Fruit fly (Drosophila melanogaster): Measurements from ENCODE around the gene Cyp9f3.

The Cyp9f3 gene

DNA sequence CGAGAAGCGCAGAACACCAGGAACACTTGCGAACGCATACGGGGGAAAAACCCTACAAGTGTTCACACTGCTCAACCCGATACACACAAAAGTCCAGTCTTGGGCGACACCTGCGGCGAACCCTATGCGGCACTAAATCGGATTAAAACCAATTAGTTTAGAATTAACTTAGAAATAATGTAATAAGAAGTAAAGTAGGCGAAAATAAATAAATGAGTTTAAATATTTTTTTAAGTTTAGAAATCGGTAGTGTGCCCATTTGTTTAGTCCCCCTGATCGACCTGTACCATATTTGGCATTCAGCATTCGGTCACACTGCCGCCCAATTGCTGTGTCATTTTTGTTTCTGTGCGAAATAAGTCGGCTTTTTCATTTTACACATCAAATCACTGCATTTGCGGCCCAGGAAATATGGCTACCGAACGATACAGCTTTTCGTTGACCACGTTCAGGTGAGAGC, 32.3 kb upstream of the Cyp9f3 start, which contains the start of gene Prosalpha2:
Gene Prosalpha2 (plus strand): TSS at position 292 of the 460 bp plus-strand sequence.
- TF ChIP-seq Dll (optimal IDR thresholded peaks at IDR 0.05) (no peak), CG8478 (optimal IDR thresholded peaks at IDR 0.05) (no peak), EcR (GFP tag; optimal IDR thresholded peaks at IDR 0.05) (no peak), pan (optimal IDR thresholded peaks at IDR 0.05) (no peak), psq (optimal IDR thresholded peaks at IDR 0.05) (no peak), usp (GFP tag; optimal IDR thresholded peaks at IDR 0.05) (no peak)

DNA sequence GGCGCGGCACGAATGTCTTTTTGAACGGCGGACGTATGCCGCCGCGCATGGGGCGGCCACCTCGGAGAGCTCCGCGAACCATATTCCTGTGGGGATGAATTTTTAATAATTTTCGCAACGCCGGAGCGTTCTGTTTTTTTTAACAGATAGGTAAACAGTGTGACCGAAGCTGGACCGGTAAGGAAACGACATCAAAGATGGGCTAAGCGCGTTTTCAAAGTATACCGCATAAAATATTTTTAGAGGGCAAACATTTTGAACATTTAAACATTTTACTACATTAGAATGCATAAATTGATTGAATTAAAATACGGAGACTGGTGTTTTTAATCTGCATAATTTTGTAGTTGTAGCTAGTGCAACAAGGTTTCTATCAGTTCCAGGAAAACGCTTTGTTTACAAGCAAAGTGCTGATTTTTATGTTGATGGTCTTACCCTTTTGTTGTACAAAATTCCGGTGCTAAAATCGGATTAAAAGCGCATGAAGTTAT, 30.4 kb upstream of the Cyp9f3 start, which contains the start of the genes CG5641 and CG5245:
Gene CG5641 (minus strand): TSS at position 163 of the 491 bp plus-strand sequence.
Gene CG5245 (plus strand): TSS at position 441 of the 491 bp plus-strand sequence.
- TF ChIP-seq pan (optimal IDR thresholded peaks at IDR 0.05) (no peak), usp (GFP tag; optimal IDR thresholded peaks at IDR 0.05) (no peak), EcR (GFP tag; optimal IDR thresholded peaks at IDR 0.05) (no peak), CG8478 (optimal IDR thresholded peaks at IDR 0.05) (no peak), psq (optimal IDR thresholded peaks at IDR 0.05) (no peak), Dll (optimal IDR thresholded peaks at IDR 0.05) (no peak)

DNA sequence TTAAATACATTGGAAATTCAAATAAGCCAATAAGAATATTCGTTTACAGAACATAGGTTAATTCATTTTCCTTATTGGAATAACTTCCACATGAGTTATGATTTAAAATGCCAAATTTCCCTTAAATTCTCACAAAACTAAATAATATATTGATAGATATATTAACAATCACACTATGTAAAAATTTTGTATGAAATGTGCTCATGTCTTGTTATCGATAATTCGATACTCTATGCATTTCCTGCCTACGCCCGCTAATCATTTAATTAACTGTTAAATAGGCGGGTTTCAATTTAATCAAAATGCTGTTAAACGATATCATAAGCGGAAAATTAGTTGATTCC, 27.6 kb upstream of the Cyp9f3 start, which contains the start of gene NANS:
Gene NANS (plus strand): TSS at position 269 of the 344 bp plus-strand sequence.
- TF ChIP-seq EcR (GFP tag; optimal IDR thresholded peaks at IDR 0.05): no peak
- TF ChIP-seq Dll (optimal IDR thresholded peaks at IDR 0.05): no peak
- TF ChIP-seq pan (optimal IDR thresholded peaks at IDR 0.05): no peak
- no peak for TF ChIP-seq CG8478 (optimal IDR thresholded peaks at IDR 0.05)
- no peak for TF ChIP-seq usp (GFP tag; optimal IDR thresholded peaks at IDR 0.05)
- no peak for TF ChIP-seq psq (optimal IDR thresholded peaks at IDR 0.05)

DNA sequence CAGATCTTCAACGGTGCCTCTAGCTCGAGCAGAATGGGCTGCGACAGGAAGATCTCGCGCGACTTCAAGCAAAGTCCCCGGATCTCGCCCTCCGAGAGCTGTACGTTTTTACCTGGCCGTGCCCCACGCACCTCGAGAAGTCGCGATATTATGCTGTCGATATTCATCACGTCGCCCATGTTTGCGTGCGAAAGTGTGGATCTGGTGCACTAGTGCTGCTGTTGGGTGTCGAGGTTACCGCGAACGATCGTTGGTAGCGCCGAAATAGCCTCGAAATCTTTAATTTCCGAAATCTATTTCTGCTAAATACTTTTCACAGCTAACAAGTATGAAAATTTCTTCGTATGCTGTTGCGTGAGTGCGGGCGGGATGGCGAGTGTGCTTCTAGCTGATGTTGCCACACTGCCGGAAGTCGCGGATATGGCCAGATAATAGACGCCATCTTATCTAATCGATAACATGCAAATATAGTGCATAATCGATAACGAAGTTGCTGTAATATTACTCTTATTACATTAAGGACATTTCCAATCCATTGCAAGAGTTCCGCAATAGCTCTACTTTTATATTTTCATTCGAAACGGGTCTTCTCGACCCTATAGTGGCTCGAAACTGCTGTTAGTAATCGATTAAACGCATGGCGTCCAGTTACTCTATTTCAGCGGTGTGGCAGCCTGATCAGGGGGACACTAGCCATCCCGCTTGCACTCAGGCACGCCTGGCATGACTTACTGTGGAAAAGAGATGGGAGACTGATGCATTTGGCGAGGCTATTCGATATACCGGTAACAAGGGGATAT, 27.0 kb upstream of the Cyp9f3 start, which contains the start of gene Pp1-87B:
Gene Pp1-87B (minus strand): TSS at position 408 of the 800 bp plus-strand sequence.
- no peak for TF ChIP-seq pan (optimal IDR thresholded peaks at IDR 0.05)
- peak; percentile 71 for TF ChIP-seq CG8478 (optimal IDR thresholded peaks at IDR 0.05)
- no peak for TF ChIP-seq Dll (optimal IDR thresholded peaks at IDR 0.05)
- TF ChIP-seq EcR (GFP tag; optimal IDR thresholded peaks at IDR 0.05): no peak
- TF ChIP-seq usp (GFP tag; optimal IDR thresholded peaks at IDR 0.05): no peak
- no peak for TF ChIP-seq psq (optimal IDR thresholded peaks at IDR 0.05)

DNA sequence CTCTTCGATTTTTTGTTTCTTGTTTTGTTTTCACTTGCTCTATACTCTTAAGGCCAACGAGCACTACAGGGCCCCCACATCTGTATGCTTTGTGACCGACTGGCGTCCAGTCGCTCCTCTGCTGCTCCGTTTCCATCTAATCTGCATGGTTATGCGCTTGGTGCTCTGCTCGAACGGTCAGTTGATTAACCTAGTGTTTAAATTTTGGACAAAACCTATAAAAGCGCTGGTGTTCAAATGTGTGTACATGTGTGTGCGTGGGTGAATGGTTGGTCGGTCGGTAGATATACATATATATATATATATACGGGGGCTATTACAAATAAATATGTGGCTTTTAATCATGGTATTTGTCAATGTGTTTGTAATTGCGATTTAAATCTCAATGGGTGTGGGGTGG, 25.3 kb upstream of the Cyp9f3 start:
- TF ChIP-seq CG8478 (optimal IDR thresholded peaks at IDR 0.05) (no peak), EcR (GFP tag; optimal IDR thresholded peaks at IDR 0.05) (no peak), psq (optimal IDR thresholded peaks at IDR 0.05) (no peak), usp (GFP tag; optimal IDR thresholded peaks at IDR 0.05) (no peak), pan (optimal IDR thresholded peaks at IDR 0.05) (no peak), Dll (optimal IDR thresholded peaks at IDR 0.05) (no peak)

- TF ChIP-seq CG8478 (optimal IDR thresholded peaks at IDR 0.05) (no peak), pan (optimal IDR thresholded peaks at IDR 0.05) (no peak), EcR (GFP tag; optimal IDR thresholded peaks at IDR 0.05) (no peak), Dll (optimal IDR thresholded peaks at IDR 0.05) (no peak), psq (optimal IDR thresholded peaks at IDR 0.05) (no peak), usp (GFP tag; optimal IDR thresholded peaks at IDR 0.05) (no peak)
Measured at dm6 chr3R:12422379-12422975, 23.7 kb upstream of the Cyp9f3 start, which contains the start of the genes Scgbeta and CG17202. Scgbeta (minus strand) TSS chr3R:12422429. CG17202 (plus strand) TSS chr3R:12422768.

- TF ChIP-seq usp (GFP tag; optimal IDR thresholded peaks at IDR 0.05) (no peak), EcR (GFP tag; optimal IDR thresholded peaks at IDR 0.05) (no peak), Dll (optimal IDR thresholded peaks at IDR 0.05) (no peak), pan (optimal IDR thresholded peaks at IDR 0.05) (no peak), CG8478 (optimal IDR thresholded peaks at IDR 0.05) (no peak), psq (optimal IDR thresholded peaks at IDR 0.05) (no peak)
Measured at dm6 chr3R:12413274-12413958, 14.7 kb upstream of the Cyp9f3 start, which contains the start of the genes Dip-C and pps. Dip-C (minus strand) TSS chr3R:12413759. pps (plus strand) TSS chr3R:12413828.

dm6 chr3R:12411449-12411848, 12.7 kb upstream of the Cyp9f3 start:
- no peak for TF ChIP-seq EcR (GFP tag; optimal IDR thresholded peaks at IDR 0.05)
- no peak for TF ChIP-seq Dll (optimal IDR thresholded peaks at IDR 0.05)
- TF ChIP-seq pan (optimal IDR thresholded peaks at IDR 0.05): no peak
- no peak for TF ChIP-seq CG8478 (optimal IDR thresholded peaks at IDR 0.05)

DNA sequence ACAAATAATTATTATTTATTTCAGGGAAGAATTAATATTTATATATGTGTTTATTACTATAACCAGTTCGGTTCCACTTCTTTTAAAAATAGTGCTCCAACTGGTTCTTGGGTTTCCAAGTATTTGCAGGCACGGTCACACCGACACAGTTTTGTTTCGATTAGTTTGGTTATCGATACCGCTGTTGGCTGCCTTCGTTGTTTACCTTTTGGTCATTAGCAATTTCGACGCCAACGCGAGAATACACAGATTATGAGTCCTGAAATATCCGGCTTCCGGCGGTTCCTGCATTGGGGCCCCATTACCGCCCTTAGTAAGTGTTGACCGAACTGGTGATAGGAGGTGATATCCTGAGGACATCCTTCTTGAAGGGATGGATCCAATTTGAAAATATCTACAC, 9.4 kb upstream of the Cyp9f3 start, which contains the start of gene CG5196:
Gene CG5196 (plus strand): TSS at position 157 of the 400 bp plus-strand sequence.
- no peak for TF ChIP-seq CG8478 (optimal IDR thresholded peaks at IDR 0.05)
- TF ChIP-seq Dll (optimal IDR thresholded peaks at IDR 0.05): no peak
- no peak for TF ChIP-seq psq (optimal IDR thresholded peaks at IDR 0.05)
- no peak for TF ChIP-seq usp (GFP tag; optimal IDR thresholded peaks at IDR 0.05)
- TF ChIP-seq EcR (GFP tag; optimal IDR thresholded peaks at IDR 0.05): no peak
- TF ChIP-seq pan (optimal IDR thresholded peaks at IDR 0.05): no peak

dm6 chr3R:12406235-12407196, 7.8 kb upstream of the Cyp9f3 start, which contains the start of gene CG5167:
CG5167 (plus strand) TSS chr3R:12406532.
- TF ChIP-seq EcR (GFP tag; optimal IDR thresholded peaks at IDR 0.05) (no peak), psq (optimal IDR thresholded peaks at IDR 0.05) (no peak), usp (GFP tag; optimal IDR thresholded peaks at IDR 0.05) (no peak), CG8478 (optimal IDR thresholded peaks at IDR 0.05) (no peak), Dll (optimal IDR thresholded peaks at IDR 0.05) (no peak), pan (optimal IDR thresholded peaks at IDR 0.05) (no peak)

Data from whole organism.